Worm (Caenorhabditis elegans) whole organism, L3 larva: ENCODE results near the gene rnh-2.

Experiments used
- ama-1 ChIP-seq: fragments of 150-350 bp; optimal IDR thresholded peaks from 2 replicates; lab custom pipeline; 2018
- ceh-16 ChIP-seq: sonication (generic microtip); optimal IDR thresholded peaks from 2 replicates; lab custom pipeline; 2017; ENCODE audit warnings: missing biosample characterization, missing genetic modification characterization
- lin-39 ChIP-seq: fragments of 150-350 bp; optimal IDR thresholded peaks from 2 replicates; lab custom pipeline; 2018; ENCODE audit warnings: missing biosample characterization, missing genetic modification reagents, missing genetic modification characterization
- pqm-1 ChIP-seq: fragments of 150-350 bp; optimal IDR thresholded peaks from 2 replicates; lab custom pipeline; 2017; ENCODE audit warnings: missing biosample characterization, missing genetic modification characterization, inconsistent platforms
- snpc-4 ChIP-seq: fragments of 150-350 bp; optimal IDR thresholded peaks from 2 replicates; lab custom pipeline; 2014; ENCODE audit warnings: missing biosample characterization, missing genetic modification characterization
- unc-62 ChIP-seq: fragments of 150-350 bp; sonication (generic microtip); optimal IDR thresholded peaks from 4 replicates; lab custom pipeline; 2014; ENCODE audit warnings: missing biosample characterization, missing genetic modification reagents, missing genetic modification characterization
- ztf-11 ChIP-seq: fragments of 150-350 bp; optimal IDR thresholded peaks from 2 replicates; lab custom pipeline; 2014; ENCODE audit warnings: missing biosample characterization, missing genetic modification characterization

ce11 chrII:8472916-8473315 lies 44.0 kb upstream of the rnh-2 start:
- TF ChIP-seq pqm-1 (tag; lab: Kevin White, UChicago): no peak
- no peak for TF ChIP-seq ceh-16 (tag; lab: Kevin White, UChicago)
- no peak for TF ChIP-seq ztf-11 (tag; lab: Kevin White, UChicago)
- no peak for TF ChIP-seq unc-62 (GFP tag; lab: Kevin White, UChicago)
- TF ChIP-seq snpc-4 (tag; lab: Kevin White, UChicago): no peak
- TF ChIP-seq lin-39: no peak
- TF ChIP-seq ama-1 (lab: Kevin White, UChicago): no peak
